Worm (Caenorhabditis elegans): ENCODE measurements around the gene C39B10.4.

C39B10.4 gene

ce11 chrX:10444705-10445104 lies at the start of gene C39B10.4:
Gene C39B10.4, plus strand, starts transcription at chrX:10445005.
- TF ChIP-seq dmd-9 (GFP tag; IDR thresholded peaks at IDR 0.05) (no peak), R02D3.7 (tag; optimal IDR thresholded peaks at IDR 0.05) (no peak), daf-19 (GFP tag; conservative IDR thresholded peaks at IDR 0.05) (no peak)

- TF ChIP-seq daf-16 (GFP tag; optimal IDR thresholded peaks at IDR 0.05) (no peak), daf-16 (tag; optimal IDR thresholded peaks at IDR 0.05) (peak; percentile 3), aha-1 (tag) (peak; percentile 52), pqm-1 (tag; optimal IDR thresholded peaks at IDR 0.05) (peak; percentile 59), dmd-9 (GFP tag; IDR thresholded peaks at IDR 0.05) (no peak), dve-1 (tag; optimal IDR thresholded peaks at IDR 0.05; ENCODE audit: insufficient read depth) (peak; percentile 34)
These were observed 49.6 kb upstream of the C39B10.4 start for ce11 chrX:10395177-10395576.

- no peak for TF ChIP-seq php-3 (GFP tag; IDR thresholded peaks at IDR 0.05)
- TF ChIP-seq dve-1 (tag; optimal IDR thresholded peaks at IDR 0.05; ENCODE audit: insufficient read depth) = peak; percentile 26
- TF ChIP-seq sdz-12 (GFP tag; optimal IDR thresholded peaks at IDR 0.05) = no peak
- no peak for TF ChIP-seq ztf-11 (tag; optimal IDR thresholded peaks at IDR 0.05)
- no peak for TF ChIP-seq lir-3 (tag; optimal IDR thresholded peaks at IDR 0.05)
- no peak for TF ChIP-seq ZK546.5 (tag; optimal IDR thresholded peaks at IDR 0.05)
- TF ChIP-seq fos-1 (tag; optimal IDR thresholded peaks at IDR 0.05) = no peak
- peak; percentile 65 for TF ChIP-seq hlh-11 (tag; optimal IDR thresholded peaks at IDR 0.05)
- TF ChIP-seq daf-12 (tag; optimal IDR thresholded peaks at IDR 0.05) = no peak
- no peak for TF ChIP-seq nhr-102 (tag; optimal IDR thresholded peaks at IDR 0.05)
- TF ChIP-seq ceh-32 (tag; optimal IDR thresholded peaks at IDR 0.05; ENCODE audit: poor library complexity) = no peak
- no peak for TF ChIP-seq nhr-10 (tag; optimal IDR thresholded peaks at IDR 0.05)
- TF ChIP-seq nhr-76 (tag; optimal IDR thresholded peaks at IDR 0.05) = no peak
- no peak for TF ChIP-seq dmd-8 (GFP tag; IDR thresholded peaks at IDR 0.05)
- TF ChIP-seq tra-1 (GFP tag; IDR thresholded peaks at IDR 0.05) = no peak
- TF ChIP-seq nhr-11 (tag; optimal IDR thresholded peaks at IDR 0.05) = no peak
- TF ChIP-seq ceh-44 (GFP tag; IDR thresholded peaks at IDR 0.05) = no peak
- no peak for TF ChIP-seq nhr-237 (tag; optimal IDR thresholded peaks at IDR 0.05)
- TF ChIP-seq dmd-6 (GFP tag; IDR thresholded peaks at IDR 0.05) = peak; percentile 30
- TF ChIP-seq spr-1 (tag; optimal IDR thresholded peaks at IDR 0.05) = no peak
- TF ChIP-seq daf-19 (GFP tag; conservative IDR thresholded peaks at IDR 0.05) = no peak
- peak; percentile 47; the same call in 1 of the 2 replicates for TF ChIP-seq egl-43 (GFP tag; IDR thresholded peaks at IDR 0.05)
- TF ChIP-seq lsy-2 (tag; optimal IDR thresholded peaks at IDR 0.05) = no peak
- peak; percentile 24 for TF ChIP-seq mxl-3 (GFP tag; optimal IDR thresholded peaks at IDR 0.05)
- TF ChIP-seq mdt-29 (GFP tag; IDR thresholded peaks at IDR 0.05) = no peak
- peak; percentile 45 for TF ChIP-seq mes-2 (tag; optimal IDR thresholded peaks at IDR 0.05; ENCODE audit: poor library complexity, severe bottlenecking)
- 0 out of 2 replicates have a peak, but pooled peaks have one; percentile 26 for TF ChIP-seq lin-38 (GFP tag; IDR thresholded peaks at IDR 0.05)
- no peak for TF ChIP-seq Y48G9A.11 (GFP tag; IDR thresholded peaks at IDR 0.05)
- no peak for TF ChIP-seq nhr-42 (GFP tag; IDR thresholded peaks at IDR 0.05)
- TF ChIP-seq vab-7 (GFP tag; IDR thresholded peaks at IDR 0.05) = no peak
- peak; percentile 46; the same call in 1 of the 2 replicates for TF ChIP-seq hmg-1.1 (GFP tag; IDR thresholded peaks at IDR 0.05)
- no peak for TF ChIP-seq pha-4 (GFP tag; IDR thresholded peaks at IDR 0.05)
- no peak for TF ChIP-seq pha-4 (tag; optimal IDR thresholded peaks at IDR 0.05)
- peak; percentile 28 for TF ChIP-seq nhr-28 (tag; optimal IDR thresholded peaks at IDR 0.05)
- TF ChIP-seq nhr-77 (tag; optimal IDR thresholded peaks at IDR 0.05) = no peak
- no peak for TF ChIP-seq unc-39 (tag; optimal IDR thresholded peaks at IDR 0.05)
- no peak for TF ChIP-seq skn-1 (tag; optimal IDR thresholded peaks at IDR 0.05)
- 0 out of 2 replicates have a peak, but pooled peaks have one; percentile 18 for TF ChIP-seq set-16 (GFP tag; IDR thresholded peaks at IDR 0.05)
- no peak for TF ChIP-seq gei-8 (GFP tag; optimal IDR thresholded peaks at IDR 0.05)
- TF ChIP-seq cey-2 (tag; optimal IDR thresholded peaks at IDR 0.05; ENCODE audit: borderline replicate concordance, insufficient read depth) = no peak
- peak in 1 of 2 experiments; percentile 25 for TF ChIP-seq unc-62 (GFP tag; optimal IDR thresholded peaks at IDR 0.05 in 1 of 2)
- TF ChIP-seq unc-62 (tag; optimal IDR thresholded peaks at IDR 0.05) = no peak
- peak; percentile 92 for TF ChIP-seq aha-1 (tag)
These were observed 49.1 kb upstream of the C39B10.4 start for ce11 chrX:10395668-10396067.

Measured in whole organism, L4 larva.